Worm (Caenorhabditis elegans): ENCODE results near the gene dhs-24.

DNA sequence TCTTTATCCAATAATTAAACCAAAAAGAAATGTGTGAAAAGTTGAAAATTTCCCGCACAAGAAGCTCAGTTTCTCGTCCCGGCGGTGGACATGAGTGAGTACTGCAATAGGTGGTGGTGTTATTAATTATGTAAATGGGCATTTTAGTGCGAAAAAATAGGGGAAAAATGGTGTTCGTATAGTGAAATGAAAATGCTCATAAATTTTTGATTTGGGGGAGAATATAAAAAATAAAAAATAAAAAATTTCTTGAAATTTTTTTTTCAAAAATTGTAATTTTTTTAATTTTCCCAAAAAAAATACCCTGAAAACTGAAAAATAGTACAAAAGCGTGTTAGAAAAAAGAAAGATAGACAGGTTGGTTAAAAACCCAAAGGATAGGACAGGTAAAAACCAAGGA is 51.2 kb downstream of the dhs-24 start, which contains the start of gene gly-4:
- TF ChIP-seq lin-32 (GFP tag; optimal IDR thresholded peaks at IDR 0.05): no peak
- no peak for TF ChIP-seq hlh-1 (tag; optimal IDR thresholded peaks at IDR 0.05)
- TF ChIP-seq unc-62 (GFP tag; optimal IDR thresholded peaks at IDR 0.05): no peak

Measured in whole organism, mixed stage, embryonic.